Fruit fly (Drosophila melanogaster) Kc167 (cell line): ENCODE data around the gene Zip89B.

ENCODE experiments used
- Myc ChIP-seq: fragments of >200 bp; optimal IDR thresholded peaks from 2 replicates; lab custom pipeline; 2017; ENCODE audit warnings: missing external identifiers
- Sin3A ChIP-seq: fragments of >200 bp; optimal IDR thresholded peaks from 2 replicates; lab custom pipeline; 2018; ENCODE audit warnings: missing external identifiers
- h ChIP-seq: fragments of >200 bp; optimal IDR thresholded peaks from 3 replicates; lab custom pipeline; 2018; ENCODE audit warnings: missing external identifiers
- insv ChIP-seq: fragments of >200 bp; optimal IDR thresholded peaks from 3 replicates; lab custom pipeline; 2018; ENCODE audit warnings: missing external identifiers
- psq ChIP-seq: fragments of >200 bp; optimal IDR thresholded peaks from 2 replicates; lab custom pipeline; 2017; ENCODE audit warnings: missing external identifiers

- TF ChIP-seq psq (lab: Kevin White, UChicago) (no peak), Sin3A (lab: Kevin White, UChicago) (no peak), h (lab: Kevin White, UChicago) (no peak), Myc (lab: Kevin White, UChicago) (no peak), insv (lab: Kevin White, UChicago) (no peak)
These were observed 50.8 kb downstream of the Zip89B start for dm6 chr3R:16356215-16356862.
